Worm (Caenorhabditis elegans): ENCODE data around the gene K05F1.6.
A peak's percentile ranks its signal among the peaks of the same experiment; 100 is the strongest.

Gene K05F1.6

DNA sequence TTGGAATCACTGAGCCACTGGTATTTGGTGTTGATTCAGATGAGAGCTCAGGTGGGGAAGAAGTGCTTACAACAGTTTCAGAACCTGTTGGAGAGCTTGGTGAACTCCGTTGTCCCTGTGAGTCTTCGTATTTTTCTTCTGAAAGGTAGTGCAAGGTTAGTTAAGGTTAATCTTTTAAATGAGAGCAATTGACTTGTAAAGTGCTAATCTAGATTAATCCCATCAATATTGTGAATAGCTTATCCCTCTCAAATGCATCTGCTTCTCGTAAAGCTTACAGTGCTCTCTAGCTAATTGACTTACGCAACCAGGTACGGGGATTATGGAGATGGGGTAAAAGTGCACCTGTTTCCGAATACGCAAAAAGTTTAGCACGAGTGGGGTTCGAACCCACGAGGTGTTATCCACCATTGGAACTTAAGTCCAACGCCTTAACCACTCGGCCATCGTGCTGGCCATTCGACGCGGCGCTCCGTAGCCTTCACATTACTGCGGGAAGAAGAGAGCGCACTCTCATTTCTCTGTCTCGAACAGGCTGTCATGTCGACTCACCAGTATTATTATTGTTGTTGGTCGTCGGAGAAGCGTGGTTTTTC is 9.7 kb upstream of the K05F1.6 start:
- TF ChIP-seq cnd-1 (tag; optimal IDR thresholded peaks at IDR 0.05) (peak; percentile 43), ceh-43 (GFP tag; optimal IDR thresholded peaks at IDR 0.05) (peak; percentile 9), nhr-237 (tag; optimal IDR thresholded peaks at IDR 0.05) (no peak), nhr-76 (tag; optimal IDR thresholded peaks at IDR 0.05) (no peak), hlh-1 (tag; optimal IDR thresholded peaks at IDR 0.05) (peak; percentile 7), sptf-1 (tag; optimal IDR thresholded peaks at IDR 0.05) (peak; percentile 85), sem-2 (GFP tag; optimal IDR thresholded peaks at IDR 0.05) (peak; percentile 47), ceh-83 (GFP tag; optimal IDR thresholded peaks at IDR 0.05) (peak; percentile 62), unc-120 (tag; optimal IDR thresholded peaks at IDR 0.05; ENCODE audit: poor library complexity, severe bottlenecking) (peak; percentile 56), M03D4.4 (tag; optimal IDR thresholded peaks at IDR 0.05) (peak; percentile 78), lin-32 (GFP tag; optimal IDR thresholded peaks at IDR 0.05) (peak; percentile 57), ham-2 (GFP tag; optimal IDR thresholded peaks at IDR 0.05) (peak; percentile 82), nhr-12 (tag; optimal IDR thresholded peaks at IDR 0.05) (no peak), snpc-4 (tag; optimal IDR thresholded peaks at IDR 0.05) (no peak), mls-2 (tag; optimal IDR thresholded peaks at IDR 0.05) (peak; percentile 87), elt-3 (tag; optimal IDR thresholded peaks at IDR 0.05) (no peak), unc-39 (tag; optimal IDR thresholded peaks at IDR 0.05) (no peak), nhr-2 (tag; optimal IDR thresholded peaks at IDR 0.05) (peak; percentile 70), pha-4 (tag; optimal IDR thresholded peaks at IDR 0.05) (no peak), lsy-2 (tag; optimal IDR thresholded peaks at IDR 0.05) (no peak), elt-1 (tag; optimal IDR thresholded peaks at IDR 0.05; ENCODE audit: borderline replicate concordance, insufficient read depth) (no peak), ces-1 (GFP tag; optimal IDR thresholded peaks at IDR 0.05) (peak; percentile 36), zip-8 (tag; optimal IDR thresholded peaks at IDR 0.05) (peak; percentile 10), ztf-11 (tag; optimal IDR thresholded peaks at IDR 0.05) (no peak), mep-1 (tag; optimal IDR thresholded peaks at IDR 0.05) (no peak), drap-1 (GFP tag; optimal IDR thresholded peaks at IDR 0.05) (peak; percentile 82), tbx-8 (GFP tag; optimal IDR thresholded peaks at IDR 0.05) (no peak), bed-3 (GFP tag; optimal IDR thresholded peaks at IDR 0.05) (peak; percentile 34), mab-5 (tag; optimal IDR thresholded peaks at IDR 0.05) (no peak)

DNA sequence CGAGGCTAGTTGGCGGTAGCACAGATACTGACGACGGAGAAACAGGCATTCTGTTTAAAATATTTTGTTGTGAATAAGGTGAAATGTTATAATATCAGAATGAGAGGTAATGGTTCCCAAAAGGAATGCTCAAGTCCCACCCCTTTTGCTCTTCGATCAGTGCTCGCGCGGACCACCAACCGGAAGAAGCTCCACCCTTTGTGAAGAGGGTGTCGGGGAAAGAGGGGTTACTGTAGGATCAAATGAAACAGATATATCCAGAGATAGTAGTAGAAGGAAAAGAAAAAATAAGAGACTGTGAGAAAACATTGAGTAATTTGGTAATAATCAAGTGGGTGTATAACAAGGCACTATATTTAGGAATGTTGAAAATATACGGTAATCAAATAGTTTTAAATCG is 8.2 kb upstream of the K05F1.6 start, which contains the start of the genes dmd-5 and F10C1.1:
TSS of gene dmd-5 (minus strand) at position 101 of the 400 bp plus-strand sequence.
TSS of gene F10C1.1 (plus strand) at position 110 of the 400 bp plus-strand sequence.
- TF ChIP-seq sem-2 (GFP tag; optimal IDR thresholded peaks at IDR 0.05) (no peak), blmp-1 (tag; optimal IDR thresholded peaks at IDR 0.05) (no peak), unc-62 (GFP tag; optimal IDR thresholded peaks at IDR 0.05) (no peak), ham-2 (GFP tag; optimal IDR thresholded peaks at IDR 0.05) (no peak), unc-120 (tag; optimal IDR thresholded peaks at IDR 0.05; ENCODE audit: poor library complexity, severe bottlenecking) (no peak), unc-39 (tag; optimal IDR thresholded peaks at IDR 0.05) (no peak), nhr-12 (tag; optimal IDR thresholded peaks at IDR 0.05) (no peak), mep-1 (tag; optimal IDR thresholded peaks at IDR 0.05) (no peak), snpc-4 (tag; optimal IDR thresholded peaks at IDR 0.05) (no peak), M03D4.4 (tag; optimal IDR thresholded peaks at IDR 0.05) (no peak), elt-1 (tag; optimal IDR thresholded peaks at IDR 0.05; ENCODE audit: borderline replicate concordance, insufficient read depth) (no peak)

DNA sequence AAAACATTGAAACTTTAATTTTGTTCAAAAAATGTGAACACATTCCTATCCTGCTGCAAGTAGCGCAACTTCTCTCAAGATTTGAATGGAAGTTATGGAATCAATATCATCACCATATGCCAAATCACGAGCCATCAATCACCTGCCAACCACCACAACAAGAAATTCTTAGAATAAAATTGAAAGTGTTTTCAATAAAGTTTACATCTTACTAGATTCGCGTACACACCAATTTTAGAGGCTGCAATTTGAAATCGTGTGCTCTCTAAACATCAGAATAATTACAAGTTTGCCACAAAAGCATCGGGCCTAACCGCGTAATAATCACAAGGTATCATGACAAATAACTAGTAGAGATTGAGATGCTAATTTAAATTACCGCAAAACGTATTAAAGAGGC is 7.4 kb upstream of the K05F1.6 start:
- TF ChIP-seq ces-1 (GFP tag; optimal IDR thresholded peaks at IDR 0.05), result no peak
- no peak for TF ChIP-seq blmp-1 (tag; optimal IDR thresholded peaks at IDR 0.05)
- no peak for TF ChIP-seq nhr-237 (tag; optimal IDR thresholded peaks at IDR 0.05)
- TF ChIP-seq flh-1 (GFP tag; optimal IDR thresholded peaks at IDR 0.05), result no peak
- TF ChIP-seq pha-4 (tag; optimal IDR thresholded peaks at IDR 0.05), result no peak
- TF ChIP-seq zip-8 (tag; optimal IDR thresholded peaks at IDR 0.05), result no peak
- no peak for TF ChIP-seq ceh-83 (GFP tag; optimal IDR thresholded peaks at IDR 0.05)
- TF ChIP-seq bed-3 (GFP tag; optimal IDR thresholded peaks at IDR 0.05), result no peak

DNA sequence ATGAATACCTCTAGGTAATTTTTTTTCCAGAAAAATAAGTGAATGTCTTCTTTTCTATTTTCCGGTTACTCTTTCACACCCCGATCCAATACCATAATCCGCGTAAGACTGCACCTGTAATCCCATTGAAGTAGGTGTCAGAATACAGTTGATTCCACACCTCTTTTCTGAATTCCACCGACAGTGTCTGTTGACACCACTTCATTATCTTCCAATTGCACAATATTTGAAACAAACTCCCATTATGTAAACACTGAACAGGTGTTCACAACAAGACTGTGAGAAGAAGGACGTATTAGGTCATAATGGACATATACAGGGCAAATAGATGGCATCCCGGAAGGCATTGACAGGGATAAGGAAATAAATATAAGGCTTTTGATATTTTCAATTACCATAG is 4.9 kb upstream of the K05F1.6 start:
- peak; percentile 94 for TF ChIP-seq nhr-2 (tag; optimal IDR thresholded peaks at IDR 0.05)
- TF ChIP-seq lin-32 (GFP tag; optimal IDR thresholded peaks at IDR 0.05), result no peak
